Fruit fly (Drosophila melanogaster) Kc167 (cell line): ENCODE data around the gene Cpr.

Source experiments
- psq ChIP-seq: fragments of >200 bp; optimal IDR thresholded peaks from 2 replicates; lab custom pipeline; 2017; ENCODE audit warnings: missing external identifiers
- ttk ChIP-seq: sonication (Bioruptor generic); optimal IDR thresholded peaks from 2 replicates; lab custom pipeline; 2017; ENCODE audit warnings: missing external identifiers

DNA sequence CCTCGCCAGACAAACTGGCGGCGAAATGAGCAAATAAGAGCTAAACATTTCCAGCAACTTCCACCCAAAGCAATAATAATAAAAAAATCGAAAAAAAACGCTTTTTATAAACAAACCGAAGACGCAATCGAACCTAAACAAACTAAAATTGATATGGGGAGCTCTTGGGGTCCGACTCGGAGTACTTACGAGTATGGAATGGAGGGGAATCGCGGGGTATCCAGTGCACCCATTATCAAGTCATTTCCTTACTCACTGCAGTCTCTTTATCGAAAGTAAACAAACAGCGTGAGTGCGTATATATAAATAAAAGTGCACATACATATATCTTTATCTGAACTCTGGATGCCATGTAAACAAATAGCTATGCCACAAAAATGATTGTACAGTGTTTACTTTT lies 47.0 kb upstream of the Cpr start:
- no peak for TF ChIP-seq ttk (lab: Kevin White, UChicago)
- no peak for TF ChIP-seq psq (lab: Kevin White, UChicago)
